Fruit fly (Drosophila melanogaster) whole organism, embryonic: ENCODE results near the gene Kdm5.

ENCODE experiments used
- Blimp-1 ChIP-seq: fragments of 200-800 bp; sonication (Bioruptor generic); optimal IDR thresholded peaks from 3 replicates; lab custom pipeline; 2018; ENCODE audit warnings: missing biosample characterization, missing genetic modification characterization, mild to moderate bottlenecking, moderate library complexity, missing genetic modification reagents
- CG12659 ChIP-seq: fragments of 200-800 bp; sonication (Bioruptor generic); optimal IDR thresholded peaks from 3 replicates; lab custom pipeline; 2017; ENCODE audit warnings: mild to moderate bottlenecking, missing biosample characterization, missing genetic modification reagents, missing genetic modification characterization
- CG14050 ChIP-seq: fragments of 200-800 bp; sonication (Bioruptor generic); IDR thresholded peaks from 3 replicates; pipeline ENCODE4 v1.3.6; 2022; ENCODE audit warnings: missing biosample characterization, missing genetic modification characterization
- CG18011 ChIP-seq: fragments of 200-800 bp; sonication (Bioruptor generic); optimal IDR thresholded peaks from 2 replicates; lab custom pipeline; 2017; ENCODE audit warnings: missing biosample characterization, missing genetic modification characterization, mild to moderate bottlenecking, moderate library complexity, missing genotype
- CG2678 ChIP-seq: fragments of 200-800 bp; sonication (Bioruptor generic); optimal IDR thresholded peaks from 3 replicates; lab custom pipeline; 2019; ENCODE audit warnings: missing biosample characterization, mild to moderate bottlenecking, missing genetic modification characterization, moderate library complexity
- CG4707 ChIP-seq: fragments of 200-800 bp; sonication (Bioruptor generic); optimal IDR thresholded peaks from 2 replicates; lab custom pipeline; 2018; ENCODE audit warnings: missing biosample characterization, mild to moderate bottlenecking, missing genetic modification characterization, moderate library complexity
- CG5245 ChIP-seq: fragments of 200-800 bp; sonication (Bioruptor generic); optimal IDR thresholded peaks from 3 replicates; lab custom pipeline; 2016; ENCODE audit warnings: missing biosample characterization, missing genetic modification characterization
- CG7271 ChIP-seq: fragments of 200-800 bp; sonication (Bioruptor generic); optimal IDR thresholded peaks from 2 replicates; lab custom pipeline; 2018; ENCODE audit warnings: missing biosample characterization, mild to moderate bottlenecking, missing genetic modification characterization, moderate library complexity
- CG7928 ChIP-seq: fragments of 200-800 bp; sonication (Bioruptor generic); optimal IDR thresholded peaks from 2 replicates; lab custom pipeline; 2017; ENCODE audit warnings: missing biosample characterization, mild to moderate bottlenecking, missing genetic modification characterization
- CG8359 ChIP-seq: fragments of 200-800 bp; sonication (Bioruptor generic); optimal IDR thresholded peaks from 2 replicates; lab custom pipeline; 2017; ENCODE audit warnings: missing biosample characterization, mild to moderate bottlenecking, missing genetic modification characterization, borderline replicate concordance
- CkIIα-i1 ChIP-seq: fragments of 200-800 bp; sonication (Bioruptor generic); IDR thresholded peaks from 2 replicates; pipeline ENCODE4 v1.3.6; 2022; ENCODE audit warnings: missing biosample characterization, missing genetic modification characterization
- CrebB ChIP-seq: fragments of 200-800 bp; sonication (Bioruptor generic); optimal IDR thresholded peaks from 3 replicates; lab custom pipeline; 2018; ENCODE audit warnings: missing biosample characterization, mild to moderate bottlenecking, missing genetic modification characterization
- D ChIP-seq, 2 experiments: fragments of 200-800 bp in 1 of 2; fragments of >200 bp in 1 of 2; sonication (Bioruptor generic) in 1 of 2; optimal IDR thresholded peaks; 2 replicates in 1 of 2; 3 replicates in 1 of 2; lab custom pipeline; 2017; ENCODE audit warnings: mild to moderate bottlenecking in 1 of 2, missing biosample characterization in 1 of 2, missing genetic modification characterization in 1 of 2, missing genetic modification reagents in 1 of 2
- Dp ChIP-seq: fragments of 200-800 bp; sonication (Bioruptor generic); optimal IDR thresholded peaks from 2 replicates; lab custom pipeline; 2018; ENCODE audit warnings: missing biosample characterization, mild to moderate bottlenecking, missing genetic modification characterization, moderate library complexity
- Ets97D ChIP-seq: fragments of 200-800 bp; sonication (Bioruptor generic); optimal IDR thresholded peaks from 3 replicates; lab custom pipeline; 2016; ENCODE audit warnings: missing biosample characterization, missing genetic modification characterization
- GATAe ChIP-seq: fragments of 200-800 bp; sonication (Bioruptor generic); conservative IDR thresholded peaks from 2 replicates; pipeline ENCODE4 v1.3.6; 2022; ENCODE audit warnings: missing biosample characterization, missing genetic modification characterization
- HLH4C ChIP-seq: fragments of 200-800 bp; sonication (Bioruptor generic); IDR thresholded peaks from 3 replicates; pipeline ENCODE4 v1.3.6; 2022; ENCODE audit warnings: missing biosample characterization, missing genetic modification characterization; ENCODE audit not compliant: partially characterized antibody
- Kr ChIP-seq: fragments of 200-800 bp; sonication (Bioruptor generic); optimal IDR thresholded peaks from 2 replicates; lab custom pipeline; 2017; ENCODE audit warnings: missing biosample characterization, mild to moderate bottlenecking, missing genetic modification characterization
- MBD-R2 ChIP-seq: fragments of 200-800 bp; sonication (Bioruptor generic); IDR thresholded peaks from 2 replicates; pipeline ENCODE4 v1.3.6; 2022; ENCODE audit warnings: missing biosample characterization, missing genetic modification characterization
- Trl ChIP-seq, 3 experiments: fragments of >200 bp in 2 of 3; fragments of 200-800 bp in 1 of 3; sonication (Bioruptor generic) in 1 of 3; optimal IDR thresholded peaks; 2 replicates in 1 of 3; 3 replicates in 2 of 3; lab custom pipeline; 2016 to 2017; ENCODE audit warnings: missing biosample characterization in 1 of 3, missing genetic modification characterization in 1 of 3
- Vsx1 ChIP-seq: fragments of 200-800 bp; sonication (Bioruptor generic); optimal IDR thresholded peaks from 2 replicates; lab custom pipeline; 2017; ENCODE audit warnings: missing biosample characterization, mild to moderate bottlenecking, missing genetic modification characterization, missing genetic modification reagents
- YL-1 ChIP-seq: fragments of 200-800 bp; sonication (Bioruptor generic); optimal IDR thresholded peaks from 3 replicates; lab custom pipeline; 2017; ENCODE audit warnings: missing biosample characterization, mild to moderate bottlenecking, missing genetic modification characterization
- bigmax ChIP-seq: fragments of 200-800 bp; sonication (Bioruptor generic); optimal IDR thresholded peaks from 2 replicates; lab custom pipeline; 2018; ENCODE audit warnings: missing biosample characterization, mild to moderate bottlenecking, missing genetic modification characterization
- cg ChIP-seq: fragments of 200-800 bp; sonication (Bioruptor generic); optimal IDR thresholded peaks from 3 replicates; lab custom pipeline; 2019; ENCODE audit warnings: missing biosample characterization, mild to moderate bottlenecking, missing genetic modification characterization, moderate library complexity
- chm ChIP-seq: fragments of 200-800 bp; sonication (Bioruptor generic); IDR thresholded peaks from 2 replicates; pipeline ENCODE4 v1.3.6; 2022; ENCODE audit warnings: missing biosample characterization, missing genetic modification characterization
- corto ChIP-seq: fragments of 200-800 bp; sonication (Bioruptor generic); optimal IDR thresholded peaks from 2 replicates; lab custom pipeline; 2016; ENCODE audit warnings: missing biosample characterization, mild to moderate bottlenecking, missing genetic modification characterization, moderate library complexity
- exex ChIP-seq: fragments of 200-800 bp; sonication (Bioruptor generic); optimal IDR thresholded peaks from 4 replicates; lab custom pipeline; 2018; ENCODE audit warnings: missing biosample characterization, mild to moderate bottlenecking, missing genetic modification characterization, moderate library complexity
- grn ChIP-seq: fragments of 200-800 bp; sonication (Bioruptor generic); optimal IDR thresholded peaks from 3 replicates; lab custom pipeline; 2017; ENCODE audit warnings: missing biosample characterization, missing genetic modification characterization
- hbn ChIP-seq: fragments of 200-800 bp; sonication (Bioruptor generic); IDR thresholded peaks from 2 replicates; pipeline ENCODE4 v1.3.6; 2022; ENCODE audit warnings: missing biosample characterization, missing genetic modification characterization; ENCODE audit not compliant: partially characterized antibody
- her ChIP-seq: fragments of 200-800 bp; sonication (Bioruptor generic); optimal IDR thresholded peaks from 2 replicates; lab custom pipeline; 2016; ENCODE audit warnings: missing biosample characterization, missing genetic modification characterization
- inv ChIP-seq: fragments of 200-800 bp; sonication (Bioruptor generic); IDR thresholded peaks from 2 replicates; pipeline ENCODE4 v1.3.6; 2022; ENCODE audit warnings: missing biosample characterization, missing genetic modification characterization; ENCODE audit not compliant: partially characterized antibody
- ken ChIP-seq: fragments of 200-800 bp; sonication (Bioruptor generic); IDR thresholded peaks from 3 replicates; pipeline ENCODE4 v1.3.6; 2022; ENCODE audit warnings: missing biosample characterization, missing genetic modification characterization
- kni ChIP-seq: fragments of 200-800 bp; sonication (Bioruptor generic); optimal IDR thresholded peaks from 3 replicates; lab custom pipeline; 2017; ENCODE audit warnings: mild to moderate bottlenecking, missing biosample characterization, missing genetic modification reagents, missing genetic modification characterization
- lilli ChIP-seq: fragments of 200-800 bp; sonication (Bioruptor generic); optimal IDR thresholded peaks from 3 replicates; lab custom pipeline; 2016; ENCODE audit warnings: missing biosample characterization, missing genetic modification characterization
- lola ChIP-seq, 3 experiments: fragments of >200 bp in 2 of 3; fragments of 200-800 bp in 1 of 3; sonication (Bioruptor generic) in 1 of 3; optimal IDR thresholded peaks; 2 replicates each; lab custom pipeline; 2017 to 2019; ENCODE audit warnings: missing biosample characterization in 3 of 3, missing genetic modification characterization in 3 of 3, mild to moderate bottlenecking in 1 of 3, moderate library complexity in 1 of 3
- luna ChIP-seq: fragments of 200-800 bp; sonication (Bioruptor generic); optimal IDR thresholded peaks from 2 replicates; lab custom pipeline; 2016; ENCODE audit warnings: missing biosample characterization, missing genetic modification characterization
- mirr ChIP-seq: fragments of 200-800 bp; sonication (Bioruptor generic); optimal IDR thresholded peaks from 3 replicates; lab custom pipeline; 2018; ENCODE audit warnings: missing biosample characterization, mild to moderate bottlenecking, missing genetic modification characterization
- nom ChIP-seq: fragments of 200-800 bp; sonication (Bioruptor generic); optimal IDR thresholded peaks from 2 replicates; lab custom pipeline; 2017; ENCODE audit warnings: missing biosample characterization, missing genetic modification characterization, mild to moderate bottlenecking, moderate library complexity, missing genetic modification reagents
- pfk ChIP-seq: fragments of 200-800 bp; sonication (Bioruptor generic); optimal IDR thresholded peaks from 2 replicates; lab custom pipeline; 2018; ENCODE audit warnings: missing biosample characterization, mild to moderate bottlenecking, missing genetic modification characterization, moderate library complexity
- pho ChIP-seq: fragments of 200-800 bp; sonication (Bioruptor generic); optimal IDR thresholded peaks from 2 replicates; lab custom pipeline; 2016; ENCODE audit warnings: missing biosample characterization, missing genetic modification characterization
- schlank ChIP-seq: fragments of 200-800 bp; sonication (Bioruptor generic); optimal IDR thresholded peaks from 2 replicates; lab custom pipeline; 2018; ENCODE audit warnings: missing biosample characterization, mild to moderate bottlenecking, missing genetic modification characterization
- sens ChIP-seq: fragments of 200-800 bp; sonication (Bioruptor generic); peaks from one replicate; lab custom pipeline; 2016; ENCODE audit warnings: missing biosample characterization, missing genetic modification characterization
- sqz ChIP-seq: fragments of 200-800 bp; sonication (Bioruptor generic); optimal IDR thresholded peaks from 3 replicates; lab custom pipeline; 2018; ENCODE audit warnings: missing biosample characterization, mild to moderate bottlenecking, missing genetic modification characterization
- tap ChIP-seq: fragments of 200-800 bp; optimal IDR thresholded peaks from 3 replicates; lab custom pipeline; 2019; ENCODE audit warnings: missing biosample characterization, mild to moderate bottlenecking, missing genetic modification characterization, moderate library complexity
- tna ChIP-seq: fragments of 200-800 bp; sonication (Bioruptor generic); IDR thresholded peaks from 2 replicates; pipeline ENCODE4 v1.3.6; 2022; ENCODE audit warnings: missing biosample characterization, missing genetic modification characterization; ENCODE audit not compliant: partially characterized antibody
- twi ChIP-seq: fragments of 200-800 bp; optimal IDR thresholded peaks from 2 replicates; lab custom pipeline; 2019; ENCODE audit warnings: missing biosample characterization, mild to moderate bottlenecking, missing genetic modification characterization, moderate library complexity
- wek ChIP-seq: fragments of 200-800 bp; sonication (Bioruptor generic); optimal IDR thresholded peaks from 3 replicates; lab custom pipeline; 2018; ENCODE audit warnings: missing biosample characterization, mild to moderate bottlenecking, missing genetic modification characterization, moderate library complexity
- z ChIP-seq: fragments of 200-800 bp; sonication (Bioruptor generic); IDR thresholded peaks from 3 replicates; pipeline ENCODE4 v1.3.6; 2022; ENCODE audit warnings: missing biosample characterization, missing genetic modification characterization

The Kdm5 gene

DNA sequence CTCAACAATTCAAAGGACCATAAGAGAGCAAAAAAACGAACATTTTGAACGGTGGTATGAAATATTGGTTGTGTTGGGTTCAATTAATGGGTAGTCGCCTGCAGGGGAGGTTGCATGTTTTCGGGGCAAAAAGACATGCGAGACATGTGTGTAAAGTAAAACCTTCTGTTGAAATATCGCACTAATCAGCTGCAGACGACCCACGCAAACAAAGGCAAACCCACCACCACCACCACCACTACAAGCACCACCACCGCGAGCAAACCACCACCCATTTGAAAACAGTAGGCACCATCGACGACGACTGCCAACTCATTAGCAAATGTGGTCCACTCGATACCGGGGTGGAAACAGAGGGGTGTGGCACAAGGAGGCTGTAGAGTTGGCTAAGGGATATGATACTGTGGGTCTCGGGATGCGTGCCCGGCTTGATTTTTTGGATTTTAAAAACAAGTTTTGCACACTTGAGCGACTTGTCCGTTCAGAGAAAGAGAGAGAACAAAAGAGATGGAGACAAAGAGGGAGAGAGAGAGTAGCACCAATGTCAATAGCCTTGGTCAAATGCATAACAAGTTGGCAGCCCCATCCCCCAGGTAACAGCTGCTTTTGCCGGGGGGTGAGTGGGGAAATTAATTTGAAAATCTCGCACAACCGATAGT is 22.1 kb downstream of the Kdm5 start (continued):
- TF ChIP-seq CG8359 (GFP tag; lab: Kevin White, UChicago) (no peak), wek (peak; percentile 15), Kr (peak; percentile 3), CG12659 (GFP tag; lab: Kevin White, UChicago) (peak; percentile 22), exex (tag; lab: Kevin White, UChicago) (peak; percentile 42), CrebB (tag; lab: Kevin White, UChicago) (no peak), Dp (no peak), pho (GFP tag; lab: Kevin White, UChicago) (peak; percentile 19), sens (GFP tag; lab: Kevin White, UChicago) (peak; percentile 74), twi (peak; percentile 79), YL-1 (GFP tag; lab: Kevin White, UChicago) (peak; percentile 10), lilli (GFP tag; lab: Kevin White, UChicago) (peak; percentile 7), tap (peak; percentile 19), CG2678 (tag; lab: Kevin White, UChicago) (peak; percentile 27), cg (peak; percentile 36), kni (peak; percentile 91), CG7271 (no peak), CG18011 (peak; percentile 36), D (optimal IDR thresholded peaks at IDR 0.05; lab: Kevin White, UChicago) (no peak), D (GFP tag; optimal IDR thresholded peaks at IDR 0.05; lab: Kevin White, UChicago) (peak; percentile 37), ken (no peak), nom (GFP tag; lab: Kevin White, UChicago) (peak; percentile 67)

DNA sequence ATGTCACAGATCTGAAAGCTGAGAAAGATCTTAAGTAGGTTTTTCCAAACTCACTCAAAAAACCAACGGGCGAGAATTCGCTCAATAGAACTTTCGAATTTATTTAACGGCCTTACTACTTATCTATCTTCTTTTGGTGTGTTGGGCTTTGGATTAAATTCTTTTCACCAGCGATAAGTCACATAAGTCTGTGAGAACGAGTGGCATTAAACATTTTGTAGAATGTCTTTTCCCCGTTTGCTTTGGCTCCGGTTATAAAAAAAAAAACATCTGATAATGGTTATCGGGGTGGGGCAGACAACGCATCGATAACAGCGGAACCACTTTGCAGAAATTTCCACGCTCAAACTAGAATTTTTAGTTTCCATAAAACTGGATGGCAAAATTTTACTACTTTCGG is 23.7 kb downstream of the Kdm5 start:
- TF ChIP-seq grn (GFP tag; lab: Kevin White, UChicago) (peak; percentile 5), Trl (optimal IDR thresholded peaks at IDR 0.05; lab: Kevin White, UChicago) (no peak), Trl (GFP tag; optimal IDR thresholded peaks at IDR 0.05; lab: Kevin White, UChicago) (no peak), GATAe (GFP tag; lab: Robert Waterston, UW) (peak; percentile 45), luna (no peak), schlank (tag; lab: Kevin White, UChicago) (no peak), hbn (GFP tag; lab: Robert Waterston, UW) (no peak), CG7928 (no peak), Ets97D (GFP tag; lab: Kevin White, UChicago) (no peak), z (GFP tag; lab: Robert Waterston, UW) (peak; percentile 71; the same call in 1 of the 3 replicates), CG5245 (GFP tag; lab: Kevin White, UChicago) (no peak), lola (GFP tag; optimal IDR thresholded peaks at IDR 0.05; lab: Kevin White, UChicago) (no peak), CkIIα-i1 (GFP tag; lab: Robert Waterston, UW) (no peak), pfk (GFP tag; lab: Kevin White, UChicago) (no peak), exex (tag; lab: Kevin White, UChicago) (peak; percentile 54), corto (no peak), CG14050 (GFP tag; lab: Robert Waterston, UW) (no peak), inv (GFP tag; lab: Robert Waterston, UW) (no peak), HLH4C (GFP tag; lab: Robert Waterston, UW) (no peak), chm (GFP tag; lab: Robert Waterston, UW) (no peak), her (GFP tag; lab: Kevin White, UChicago) (no peak), MBD-R2 (GFP tag; lab: Robert Waterston, UW) (no peak), bigmax (GFP tag; lab: Kevin White, UChicago) (no peak), Blimp-1 (peak; percentile 48), CG4707 (GFP tag; lab: Kevin White, UChicago) (no peak), tna (no peak), mirr (GFP tag; lab: Kevin White, UChicago) (peak; percentile 38), Vsx1 (GFP tag; lab: Kevin White, UChicago) (no peak), sqz (GFP tag; lab: Kevin White, UChicago) (peak; percentile 44)
